Fruit fly (Drosophila melanogaster) whole organism, embryonic: Measurements from ENCODE around the gene Arp10.
A peak's percentile ranks its signal among the peaks of the same experiment; 100 is the strongest.

Source experiments
- CG10462 ChIP-seq: fragments of 200-800 bp; sonication (Bioruptor generic); optimal IDR thresholded peaks from 2 replicates; lab custom pipeline; 2016; ENCODE audit warnings: missing biosample characterization, missing genetic modification characterization
- CG11560 ChIP-seq: fragments of 200-800 bp; sonication (Bioruptor generic); IDR thresholded peaks from 3 replicates; pipeline ENCODE4 v1.3.6; 2022; ENCODE audit warnings: missing biosample characterization, missing genetic modification characterization
- CG12391 ChIP-seq: fragments of 200-800 bp; sonication (Bioruptor generic); optimal IDR thresholded peaks from 3 replicates; lab custom pipeline; 2018; ENCODE audit warnings: missing biosample characterization, mild to moderate bottlenecking, missing genetic modification characterization, moderate library complexity
- CG12942 ChIP-seq: fragments of 200-800 bp; sonication (Bioruptor generic); optimal IDR thresholded peaks from 3 replicates; lab custom pipeline; 2016; ENCODE audit warnings: missing biosample characterization, missing genetic modification characterization
- CG13287 ChIP-seq: fragments of 200-800 bp; sonication (Bioruptor generic); IDR thresholded peaks from 2 replicates; pipeline ENCODE4 v1.3.6; 2022; ENCODE audit warnings: missing biosample characterization, missing genetic modification characterization; ENCODE audit not compliant: partially characterized antibody
- CG1529 ChIP-seq: fragments of 200-800 bp; sonication (Bioruptor generic); optimal IDR thresholded peaks from 3 replicates; lab custom pipeline; 2018; ENCODE audit warnings: missing biosample characterization, missing genetic modification characterization
- CG2199 ChIP-seq: fragments of 200-800 bp; sonication (Bioruptor generic); IDR thresholded peaks from 3 replicates; pipeline ENCODE4 v1.3.6; 2022; ENCODE audit warnings: missing biosample characterization, missing genetic modification characterization
- CG2712 ChIP-seq: fragments of 200-800 bp; optimal IDR thresholded peaks from 3 replicates; lab custom pipeline; 2019; ENCODE audit warnings: missing biosample characterization, mild to moderate bottlenecking, missing genetic modification characterization, moderate library complexity
- CG31388 ChIP-seq: fragments of 200-800 bp; sonication (Bioruptor generic); optimal IDR thresholded peaks from 2 replicates; lab custom pipeline; 2016; ENCODE audit warnings: missing biosample characterization, missing genetic modification characterization
- CG4328 ChIP-seq: fragments of 200-800 bp; sonication (Bioruptor generic); optimal IDR thresholded peaks from 3 replicates; lab custom pipeline; 2017; ENCODE audit warnings: missing biosample characterization, missing genetic modification reagents, missing genetic modification characterization
- CG6254 ChIP-seq: fragments of 200-800 bp; sonication (Bioruptor generic); optimal IDR thresholded peaks from 3 replicates; lab custom pipeline; 2017; ENCODE audit warnings: mild to moderate bottlenecking, missing biosample characterization, missing genetic modification reagents, missing genetic modification characterization
- CG6683 ChIP-seq: fragments of 200-800 bp; sonication (Bioruptor generic); optimal IDR thresholded peaks from 2 replicates; lab custom pipeline; 2017; ENCODE audit warnings: missing biosample characterization, mild to moderate bottlenecking, missing genetic modification characterization, missing genetic modification reagents
- CG6689 ChIP-seq: fragments of 200-800 bp; sonication (Bioruptor generic); IDR thresholded peaks from 2 replicates; pipeline ENCODE4 v1.3.6; 2022; ENCODE audit warnings: missing biosample characterization, missing genetic modification characterization
- CG7271 ChIP-seq: fragments of 200-800 bp; sonication (Bioruptor generic); optimal IDR thresholded peaks from 2 replicates; lab custom pipeline; 2018; ENCODE audit warnings: missing biosample characterization, mild to moderate bottlenecking, missing genetic modification characterization, moderate library complexity
- CG7357 ChIP-seq: fragments of 200-800 bp; sonication (Bioruptor generic); IDR thresholded peaks from 3 replicates; pipeline ENCODE4 v1.3.6; 2022; ENCODE audit warnings: missing biosample characterization, missing genetic modification characterization
- CG7786 ChIP-seq: fragments of 200-800 bp; sonication (Bioruptor generic); optimal IDR thresholded peaks from 2 replicates; lab custom pipeline; 2016; ENCODE audit warnings: missing biosample characterization, missing genetic modification characterization
- CG9817 ChIP-seq: fragments of 200-800 bp; sonication (Bioruptor generic); optimal IDR thresholded peaks from 2 replicates; lab custom pipeline; 2018; ENCODE audit warnings: missing biosample characterization, mild to moderate bottlenecking, missing genetic modification characterization, moderate library complexity
- CrebB ChIP-seq: fragments of 200-800 bp; sonication (Bioruptor generic); optimal IDR thresholded peaks from 3 replicates; lab custom pipeline; 2018; ENCODE audit warnings: missing biosample characterization, mild to moderate bottlenecking, missing genetic modification characterization
- Dfd ChIP-seq, 2 experiments: fragments of >200 bp; optimal IDR thresholded peaks; 2 replicates each; lab custom pipeline; 2017; ENCODE audit warnings: missing biosample characterization in 2 of 2, missing genetic modification characterization in 2 of 2
- Doc2 ChIP-seq: fragments of 200-800 bp; sonication (Bioruptor generic); IDR thresholded peaks from 2 replicates; pipeline ENCODE4 v1.3.6; 2022; ENCODE audit warnings: missing biosample characterization, missing genetic modification characterization
- Drgx ChIP-seq: fragments of 200-800 bp; sonication (Bioruptor generic); IDR thresholded peaks from 2 replicates; pipeline ENCODE4 v1.3.6; 2022; ENCODE audit warnings: missing biosample characterization, missing genetic modification characterization
- Eip74EF ChIP-seq, 2 experiments: fragments of 200-800 bp in 1 of 2; fragments of >200 bp in 1 of 2; sonication (Bioruptor generic) in 1 of 2; optimal IDR thresholded peaks; 2 replicates each; lab custom pipeline; 2017 to 2019; ENCODE audit warnings: missing biosample characterization in 2 of 2, missing genetic modification characterization in 2 of 2, mild to moderate bottlenecking in 1 of 2, moderate library complexity in 1 of 2
- Fer3 ChIP-seq: fragments of 200-800 bp; sonication (Bioruptor generic); optimal IDR thresholded peaks from 2 replicates; lab custom pipeline; 2018; ENCODE audit warnings: missing biosample characterization, mild to moderate bottlenecking, missing genetic modification characterization, moderate library complexity
- MTF-1 ChIP-seq: fragments of 200-800 bp; sonication (Bioruptor generic); optimal IDR thresholded peaks from 2 replicates; lab custom pipeline; 2018; ENCODE audit warnings: missing biosample characterization, mild to moderate bottlenecking, missing genetic modification characterization, borderline replicate concordance
- Mad ChIP-seq: fragments of 200-800 bp; sonication (Bioruptor generic); optimal IDR thresholded peaks from 2 replicates; lab custom pipeline; 2016; ENCODE audit warnings: missing biosample characterization, missing genetic modification characterization
- Nf-YC ChIP-seq: fragments of 200-800 bp; optimal IDR thresholded peaks from 3 replicates; lab custom pipeline; 2019; ENCODE audit warnings: missing biosample characterization, mild to moderate bottlenecking, missing genetic modification characterization, moderate library complexity
- Opbp ChIP-seq: fragments of 200-800 bp; sonication (Bioruptor generic); IDR thresholded peaks from 3 replicates; pipeline ENCODE4 v1.3.6; 2022; ENCODE audit warnings: missing biosample characterization, missing genetic modification characterization; ENCODE audit not compliant: partially characterized antibody
- abd-A ChIP-seq: fragments of 200-800 bp; sonication (Bioruptor generic); optimal IDR thresholded peaks from 3 replicates; lab custom pipeline; 2019; ENCODE audit warnings: missing biosample characterization, mild to moderate bottlenecking, missing genetic modification characterization, moderate library complexity
- az2 ChIP-seq: fragments of 200-800 bp; sonication (Bioruptor generic); optimal IDR thresholded peaks from 3 replicates; lab custom pipeline; 2016; ENCODE audit warnings: missing biosample characterization, missing genetic modification characterization
- chm ChIP-seq: fragments of 200-800 bp; sonication (Bioruptor generic); IDR thresholded peaks from 2 replicates; pipeline ENCODE4 v1.3.6; 2022; ENCODE audit warnings: missing biosample characterization, missing genetic modification characterization
- dpn ChIP-seq, 2 experiments: fragments of 200-800 bp; sonication (Bioruptor generic); optimal IDR thresholded peaks; 3 replicates each; lab custom pipeline; 2016; ENCODE audit warnings: missing biosample characterization in 2 of 2, missing genetic modification characterization in 2 of 2
- dysf ChIP-seq: fragments of 200-800 bp; sonication (Bioruptor generic); IDR thresholded peaks from 3 replicates; pipeline ENCODE4 v1.3.6; 2022; ENCODE audit warnings: missing biosample characterization, missing genetic modification characterization
- ems ChIP-seq: fragments of 200-800 bp; sonication (Bioruptor generic); optimal IDR thresholded peaks from 3 replicates; lab custom pipeline; 2016; ENCODE audit warnings: missing biosample characterization, missing genetic modification characterization
- gro ChIP-seq: fragments of 200-800 bp; sonication (Bioruptor generic); optimal IDR thresholded peaks from 2 replicates; lab custom pipeline; 2016; ENCODE audit warnings: missing biosample characterization, missing genetic modification characterization
- gsb ChIP-seq: fragments of 200-800 bp; sonication (Bioruptor generic); IDR thresholded peaks from 2 replicates; pipeline ENCODE4 v1.3.6; 2022; ENCODE audit warnings: missing biosample characterization, missing genetic modification characterization
- jigr1 ChIP-seq: fragments of 200-800 bp; sonication (Bioruptor generic); IDR thresholded peaks from 3 replicates; pipeline ENCODE4 v1.3.6; 2022; ENCODE audit warnings: missing biosample characterization, missing genetic modification characterization
- mam ChIP-seq: fragments of 200-800 bp; sonication (Bioruptor generic); optimal IDR thresholded peaks from 3 replicates; lab custom pipeline; 2016; ENCODE audit warnings: missing biosample characterization, missing genetic modification characterization
- nmo ChIP-seq: fragments of 200-800 bp; sonication (Bioruptor generic); optimal IDR thresholded peaks from 2 replicates; lab custom pipeline; 2018; ENCODE audit warnings: missing biosample characterization, mild to moderate bottlenecking, missing genetic modification characterization, moderate library complexity
- shn ChIP-seq: fragments of 200-800 bp; sonication (Bioruptor generic); optimal IDR thresholded peaks from 3 replicates; lab custom pipeline; 2016; ENCODE audit warnings: missing biosample characterization, missing genetic modification characterization
- slou ChIP-seq: fragments of 200-800 bp; sonication (Bioruptor generic); optimal IDR thresholded peaks from 3 replicates; lab custom pipeline; 2016; ENCODE audit warnings: missing biosample characterization, missing genetic modification characterization
- sr ChIP-seq: fragments of 200-800 bp; sonication (Bioruptor generic); IDR thresholded peaks from 3 replicates; pipeline ENCODE4 v1.3.6; 2022; ENCODE audit warnings: missing biosample characterization, missing genetic modification characterization
- stwl ChIP-seq: fragments of 200-800 bp; sonication (Bioruptor generic); optimal IDR thresholded peaks from 3 replicates; lab custom pipeline; 2018; ENCODE audit warnings: missing biosample characterization, mild to moderate bottlenecking, missing genetic modification characterization, moderate library complexity
- tna ChIP-seq: fragments of 200-800 bp; sonication (Bioruptor generic); IDR thresholded peaks from 2 replicates; pipeline ENCODE4 v1.3.6; 2022; ENCODE audit warnings: missing biosample characterization, missing genetic modification characterization; ENCODE audit not compliant: partially characterized antibody
- trh ChIP-seq: fragments of 200-800 bp; sonication (Bioruptor generic); optimal IDR thresholded peaks from 2 replicates; lab custom pipeline; 2016; ENCODE audit warnings: missing biosample characterization, missing genetic modification characterization
- twi ChIP-seq: fragments of 200-800 bp; optimal IDR thresholded peaks from 2 replicates; lab custom pipeline; 2019; ENCODE audit warnings: missing biosample characterization, mild to moderate bottlenecking, missing genetic modification characterization, moderate library complexity
- vvl ChIP-seq: fragments of 200-800 bp; sonication (Bioruptor generic); IDR thresholded peaks from 2 replicates; pipeline ENCODE4 v1.3.6; 2022; ENCODE audit warnings: missing biosample characterization, missing genetic modification characterization
- wdn ChIP-seq: fragments of 200-800 bp; sonication (Bioruptor generic); IDR thresholded peaks from 2 replicates; pipeline ENCODE4 v1.3.6; 2022; ENCODE audit warnings: missing biosample characterization, missing genetic modification characterization
- wor ChIP-seq: fragments of 200-800 bp; sonication (Bioruptor generic); IDR thresholded peaks from 2 replicates; pipeline ENCODE4 v1.3.6; 2022; ENCODE audit warnings: missing biosample characterization, missing genetic modification characterization
- zfh2 ChIP-seq: fragments of 200-800 bp; sonication (Bioruptor generic); optimal IDR thresholded peaks from 2 replicates; lab custom pipeline; 2016; ENCODE audit warnings: missing biosample characterization, missing genetic modification characterization

Gene Arp10

dm6 chrX:19597684-19598363 is 48.2 kb downstream of the Arp10 start, which contains the start of gene RpS10b (continued):
- TF ChIP-seq twi (tag; lab: Kevin White, UChicago): peak; percentile 76
- peak; percentile 96 for TF ChIP-seq CG4328 (GFP tag; lab: Kevin White, UChicago)
- TF ChIP-seq jigr1 (GFP tag; lab: Robert Waterston, UW): no peak
- TF ChIP-seq CG13287 (GFP tag; lab: Robert Waterston, UW): peak; percentile 91
- TF ChIP-seq mam (GFP tag; lab: Kevin White, UChicago): peak; percentile 19
- TF ChIP-seq nmo (GFP tag; lab: Kevin White, UChicago): peak; percentile 89
- TF ChIP-seq CG7271 (tag; lab: Kevin White, UChicago): peak; percentile 95
- TF ChIP-seq CG7357 (GFP tag; lab: Robert Waterston, UW): peak; percentile 57; the same call in 1 of the 3 replicates
- peak in 1 of 2 experiments; percentile 87 for TF ChIP-seq Eip74EF (GFP tag; optimal IDR thresholded peaks at IDR 0.05; lab: Kevin White, UChicago)
- peak; percentile 88 for TF ChIP-seq Opbp
- TF ChIP-seq slou (GFP tag; lab: Kevin White, UChicago): peak; percentile 78
- peak; percentile 73; the same call in 1 of the 3 replicates for TF ChIP-seq CG11560 (tag; lab: Robert Waterston, UW)
- TF ChIP-seq CG10462 (GFP tag; lab: Kevin White, UChicago): peak; percentile 54
- TF ChIP-seq wor: peak; percentile 50
- TF ChIP-seq ems: peak; percentile 81
- peak; percentile 76 for TF ChIP-seq stwl (tag; lab: Kevin White, UChicago)
- peak; percentile 91 for TF ChIP-seq gro (GFP tag; lab: Kevin White, UChicago)
- TF ChIP-seq Doc2 (GFP tag; lab: Robert Waterston, UW): no peak
- TF ChIP-seq CG2199: 0 out of 3 replicates have a peak, but pooled peaks have one; percentile 51
- TF ChIP-seq CG12391 (tag; lab: Kevin White, UChicago): peak; percentile 87
- TF ChIP-seq Dfd (GFP tag; optimal IDR thresholded peaks at IDR 0.05; lab: Kevin White, UChicago): no peak
- TF ChIP-seq CG1529 (GFP tag; lab: Kevin White, UChicago): peak; percentile 84
- TF ChIP-seq chm (GFP tag; lab: Robert Waterston, UW): peak; percentile 90
- peak; percentile 90 for TF ChIP-seq shn (GFP tag; lab: Kevin White, UChicago)
- TF ChIP-seq trh (GFP tag; lab: Kevin White, UChicago): peak; percentile 81
- peak; percentile 72 for TF ChIP-seq wdn (GFP tag; lab: Robert Waterston, UW)
- TF ChIP-seq CG6689 (GFP tag; lab: Robert Waterston, UW): peak; percentile 70
- TF ChIP-seq CG6683: peak; percentile 84
- TF ChIP-seq Fer3 (tag; lab: Kevin White, UChicago): peak; percentile 86
- peak; percentile 57 for TF ChIP-seq CG12942 (GFP tag; lab: Kevin White, UChicago)
- peak; percentile 58 to 79 for TF ChIP-seq dpn (GFP tag; optimal IDR thresholded peaks at IDR 0.05; lab: Kevin White, UChicago)
- peak; percentile 79 for TF ChIP-seq zfh2 (GFP tag; lab: Kevin White, UChicago)
- peak; percentile 90 for TF ChIP-seq CG6254 (GFP tag; lab: Kevin White, UChicago)
- TF ChIP-seq CG7786 (GFP tag; lab: Kevin White, UChicago): peak; percentile 81
- peak; percentile 74 for TF ChIP-seq CG2712 (tag; lab: Kevin White, UChicago)
- peak; percentile 94 for TF ChIP-seq CrebB (tag; lab: Kevin White, UChicago)
- TF ChIP-seq dysf (GFP tag; lab: Robert Waterston, UW): peak; percentile 81
- TF ChIP-seq CG9817 (tag; lab: Kevin White, UChicago): peak; percentile 77
- peak; percentile 97 for TF ChIP-seq MTF-1 (GFP tag; lab: Kevin White, UChicago)
- no peak for TF ChIP-seq abd-A
- TF ChIP-seq sr: peak; percentile 88
- TF ChIP-seq vvl (GFP tag; lab: Robert Waterston, UW): peak; percentile 76
- TF ChIP-seq gsb (GFP tag; lab: Robert Waterston, UW): peak; percentile 56; the same call in 1 of the 2 replicates
- peak; percentile 71 for TF ChIP-seq Nf-YC (tag; lab: Kevin White, UChicago)
- TF ChIP-seq Mad (GFP tag; lab: Kevin White, UChicago): peak; percentile 86
- TF ChIP-seq CG31388 (GFP tag; lab: Kevin White, UChicago): peak; percentile 29
- TF ChIP-seq Drgx (GFP tag; lab: Robert Waterston, UW): peak; percentile 34; the same call in 1 of the 2 replicates
- peak; percentile 89 for TF ChIP-seq tna
- TF ChIP-seq az2: peak; percentile 67
